Worm (Caenorhabditis elegans) whole organism, early embryonic: ENCODE data around the gene rpl-33.

ENCODE experiments used
- ama-1 ChIP-seq: fragments of 150-350 bp; optimal IDR thresholded peaks from 2 replicates; lab custom pipeline; 2014
- ceh-36 ChIP-seq: sonication (generic microtip); optimal IDR thresholded peaks from 2 replicates; lab custom pipeline; 2016; ENCODE audit warnings: missing genetic modification characterization, inconsistent platforms, missing compliant biosample characterization
- ets-7 ChIP-seq: sonication (generic microtip); optimal IDR thresholded peaks from 2 replicates; lab custom pipeline; 2016; ENCODE audit warnings: missing genotype, missing genetic modification characterization, missing compliant biosample characterization
- flt-1 ChIP-seq: fragments of 200-800 bp; sonication (Bioruptor generic); IDR thresholded peaks from 2 replicates; pipeline ENCODE4 v1.3.6; 2022; ENCODE audit warnings: missing genetic modification characterization, missing compliant biosample characterization
- hmg-4 ChIP-seq: fragments of 200-800 bp; sonication (Bioruptor generic); optimal IDR thresholded peaks from 2 replicates; lab custom pipeline; 2018; ENCODE audit warnings: mild to moderate bottlenecking, missing genetic modification characterization, missing compliant biosample characterization
- sea-1 ChIP-seq: fragments of 200-800 bp; sonication (Bioruptor generic); conservative IDR thresholded peaks from 2 replicates; pipeline ENCODE4 v1.3.6; 2022; ENCODE audit warnings: missing genetic modification characterization, missing compliant biosample characterization

DNA sequence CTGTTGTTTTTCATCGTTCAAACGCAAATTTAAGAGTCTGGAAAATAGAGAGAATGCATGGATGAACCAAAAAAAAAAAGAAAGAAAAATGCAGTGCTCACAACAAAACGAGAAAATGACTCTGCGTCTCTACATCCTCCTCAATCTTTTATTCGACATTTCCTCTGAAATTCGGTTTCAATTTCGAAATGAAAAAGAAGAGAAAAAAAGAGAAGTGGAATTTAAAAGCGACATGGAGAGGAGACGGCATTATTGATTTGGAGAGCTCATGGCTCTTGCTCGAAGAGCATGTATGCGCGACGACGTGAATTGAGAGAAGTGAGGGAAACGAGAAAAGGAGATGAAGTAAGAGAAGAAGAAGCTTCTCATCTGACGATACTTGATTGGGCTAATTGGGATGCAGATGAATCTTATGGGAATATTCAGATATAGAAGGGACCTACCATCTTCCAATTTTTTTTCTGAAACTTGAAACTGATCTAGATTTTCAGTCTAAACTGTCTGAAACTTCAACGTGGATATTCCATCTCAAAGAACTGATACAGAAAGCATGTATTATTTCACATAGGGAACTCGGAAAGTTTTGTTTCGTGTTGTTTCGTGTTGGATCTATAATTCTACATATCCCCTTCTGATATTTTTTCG is 5.8 kb downstream of the rpl-33 start:
- no peak for TF ChIP-seq ceh-36 (tag; lab: Kevin White, UChicago)
- TF ChIP-seq ama-1 (lab: Kevin White, UChicago): no peak
- no peak for TF ChIP-seq flt-1 (GFP tag; lab: Robert Waterston, UW)
- TF ChIP-seq hmg-4 (GFP tag; lab: Kevin White, UChicago): no peak
- no peak for TF ChIP-seq sea-1
- TF ChIP-seq ets-7 (tag; lab: Kevin White, UChicago): no peak
